Worm (Caenorhabditis elegans) whole organism, young adult: ENCODE measurements around the gene W02A2.12.

Experiments
- B0035.1 ChIP-seq: sonication (generic microtip); optimal IDR thresholded peaks from 2 replicates; lab custom pipeline; 2016; ENCODE audit warnings: missing genetic modification characterization, mild to moderate bottlenecking, missing compliant biosample characterization, missing genotype, missing genetic modification reagents
- B0336.3 ChIP-seq: fragments of 200-800 bp; sonication (Bioruptor generic); IDR thresholded peaks from 2 replicates; pipeline ENCODE4 v1.3.6; 2022; ENCODE audit warnings: missing genetic modification characterization, missing compliant biosample characterization
- C17E4.6 ChIP-seq: fragments of 200-800 bp; sonication (Bioruptor generic); IDR thresholded peaks from 2 replicates; pipeline ENCODE4 v1.3.6; 2022; ENCODE audit warnings: missing genetic modification reagents, missing genetic modification characterization, missing compliant biosample characterization
- F10E7.11 ChIP-seq: sonication (generic microtip); optimal IDR thresholded peaks from 2 replicates; lab custom pipeline; 2017; ENCODE audit warnings: mild to moderate bottlenecking, missing genetic modification characterization, moderate library complexity, missing compliant biosample characterization
- F22D6.2 ChIP-seq: sonication (generic microtip); optimal IDR thresholded peaks from 2 replicates; lab custom pipeline; 2016; ENCODE audit warnings: mild to moderate bottlenecking, missing genetic modification characterization, missing compliant biosample characterization
- F33H1.4 ChIP-seq: fragments of 200-800 bp; sonication (Bioruptor generic); IDR thresholded peaks from 2 replicates; pipeline ENCODE4 v1.3.6; 2022; ENCODE audit warnings: missing genetic modification reagents, missing genetic modification characterization, missing compliant biosample characterization
- F39B2.1 ChIP-seq: fragments of 200-800 bp; sonication (Bioruptor generic); IDR thresholded peaks from 2 replicates; pipeline ENCODE4 v1.3.6; 2022; ENCODE audit warnings: missing genetic modification reagents, missing genetic modification characterization, missing compliant biosample characterization
- F52B5.7 ChIP-seq: sonication (generic microtip); optimal IDR thresholded peaks from 2 replicates; lab custom pipeline; 2016; ENCODE audit warnings: mild to moderate bottlenecking, missing genetic modification characterization, missing compliant biosample characterization
- T07F8.4 ChIP-seq: sonication (generic microtip); optimal IDR thresholded peaks from 2 replicates; lab custom pipeline; 2016; ENCODE audit warnings: mild to moderate bottlenecking, missing genetic modification characterization, moderate library complexity, missing compliant biosample characterization
- Y95B8A.8 ChIP-seq: fragments of 200-800 bp; sonication (Bioruptor generic); IDR thresholded peaks from 2 replicates; pipeline ENCODE4 v1.3.6; 2022; ENCODE audit warnings: missing genetic modification reagents, missing genetic modification characterization, missing compliant biosample characterization
- ZK185.1 ChIP-seq: sonication (generic microtip); optimal IDR thresholded peaks from 2 replicates; lab custom pipeline; 2016; ENCODE audit warnings: mild to moderate bottlenecking, missing genetic modification characterization, missing compliant biosample characterization; ENCODE audit not compliant: poor library complexity, severe bottlenecking
- akir-1 ChIP-seq: fragments of 200-800 bp; sonication (Bioruptor generic); optimal IDR thresholded peaks from 2 replicates; lab custom pipeline; 2018; ENCODE audit warnings: mild to moderate bottlenecking, missing genetic modification characterization, moderate library complexity, missing compliant biosample characterization
- aptf-3 ChIP-seq: fragments of 200-800 bp; sonication (Bioruptor generic); IDR thresholded peaks from 2 replicates; pipeline ENCODE4 v1.3.6; 2022; ENCODE audit warnings: missing genetic modification characterization, missing compliant biosample characterization
- attf-5 ChIP-seq: fragments of 200-800 bp; sonication (Bioruptor generic); optimal IDR thresholded peaks from 2 replicates; lab custom pipeline; 2018; ENCODE audit warnings: mild to moderate bottlenecking, missing genetic modification characterization, missing compliant biosample characterization
- cebp-1 ChIP-seq, 2 experiments: fragments of 200-800 bp in 1 of 2; sonication (Bioruptor generic) in 1 of 2; sonication (generic microtip) in 1 of 2; IDR thresholded peaks in 1 of 2; optimal IDR thresholded peaks in 1 of 2; 2 replicates each; pipeline versions ENCODE4 v1.3.6 to Lab custom; 2017 to 2022; ENCODE audit warnings: missing compliant biosample characterization in 2 of 2, missing genetic modification characterization in 2 of 2, mild to moderate bottlenecking in 1 of 2, missing genetic modification reagents in 1 of 2, moderate library complexity in 1 of 2
- cebp-2 ChIP-seq: fragments of 200-800 bp; sonication (Bioruptor generic); IDR thresholded peaks from 2 replicates; pipeline ENCODE4 v1.3.6; 2022; ENCODE audit warnings: missing genetic modification characterization, missing compliant biosample characterization
- ceh-100 ChIP-seq: fragments of 200-800 bp; sonication (Bioruptor generic); IDR thresholded peaks from 2 replicates; pipeline ENCODE4 v1.3.6; 2022; ENCODE audit warnings: missing genetic modification reagents, missing genetic modification characterization, missing compliant biosample characterization
- ceh-40 ChIP-seq: fragments of 200-800 bp; sonication (Bioruptor generic); IDR thresholded peaks from 2 replicates; pipeline ENCODE4 v1.3.6; 2022; ENCODE audit warnings: missing genetic modification characterization, missing compliant biosample characterization
- ceh-58 ChIP-seq: fragments of 200-800 bp; sonication (Bioruptor generic); IDR thresholded peaks from 2 replicates; pipeline ENCODE4 v1.3.6; 2022; ENCODE audit warnings: missing genetic modification characterization, missing compliant biosample characterization
- ceh-79 ChIP-seq: sonication (generic microtip); optimal IDR thresholded peaks from 2 replicates; lab custom pipeline; 2017; ENCODE audit warnings: mild to moderate bottlenecking, missing genetic modification characterization, missing compliant biosample characterization
- ceh-91 ChIP-seq: fragments of 200-800 bp; sonication (Bioruptor generic); IDR thresholded peaks from 2 replicates; pipeline ENCODE4 v1.3.6; 2022; ENCODE audit warnings: missing genetic modification reagents, missing genetic modification characterization, missing compliant biosample characterization
- chd-7 ChIP-seq: sonication (generic microtip); optimal IDR thresholded peaks from 2 replicates; lab custom pipeline; 2016; ENCODE audit warnings: mild to moderate bottlenecking, missing genetic modification characterization, moderate library complexity, missing compliant biosample characterization
- dpl-1 ChIP-seq: fragments of 150-350 bp; optimal IDR thresholded peaks from 2 replicates; lab custom pipeline; 2014; ENCODE audit warnings: missing biosample characterization, missing genetic modification reagents, missing genetic modification characterization
- hlh-26 ChIP-seq: fragments of 200-800 bp; sonication (Bioruptor generic); conservative IDR thresholded peaks from 2 replicates; pipeline ENCODE4 v1.3.6; 2022; ENCODE audit warnings: missing genetic modification reagents, missing genetic modification characterization, missing compliant biosample characterization
- hmg-1.2 ChIP-seq: fragments of 200-800 bp; sonication (Bioruptor generic); IDR thresholded peaks from 2 replicates; pipeline ENCODE4 v1.3.6; 2022; ENCODE audit warnings: missing genetic modification reagents, missing genetic modification characterization, missing compliant biosample characterization
- let-607 ChIP-seq, 2 experiments: fragments of 200-800 bp in 1 of 2; sonication (Bioruptor generic) in 1 of 2; sonication (generic microtip) in 1 of 2; optimal IDR thresholded peaks; 2 replicates each; lab custom pipeline; 2016 to 2018; ENCODE audit warnings: mild to moderate bottlenecking in 2 of 2, missing compliant biosample characterization in 2 of 2, missing genetic modification characterization in 2 of 2, moderate library complexity in 2 of 2, missing genotype in 1 of 2
- lin-54 ChIP-seq: fragments of 200-800 bp; sonication (Bioruptor generic); optimal IDR thresholded peaks from 2 replicates; lab custom pipeline; 2018; ENCODE audit warnings: mild to moderate bottlenecking, missing genetic modification characterization, missing compliant biosample characterization
- madf-10 ChIP-seq: sonication (generic microtip); optimal IDR thresholded peaks from 2 replicates; lab custom pipeline; 2016; ENCODE audit warnings: mild to moderate bottlenecking, missing genetic modification characterization, missing compliant biosample characterization
- madf-8 ChIP-seq: fragments of 200-800 bp; sonication (Bioruptor generic); conservative IDR thresholded peaks from 2 replicates; pipeline ENCODE4 v1.3.6; 2022; ENCODE audit warnings: missing genetic modification reagents, missing genetic modification characterization, missing compliant biosample characterization
- mcd-1 ChIP-seq: fragments of 200-800 bp; sonication (Bioruptor generic); IDR thresholded peaks from 2 replicates; pipeline ENCODE4 v1.3.6; 2022; ENCODE audit warnings: missing genetic modification reagents, missing genetic modification characterization, missing compliant biosample characterization
- mxl-1 ChIP-seq: sonication (generic microtip); optimal IDR thresholded peaks from 2 replicates; lab custom pipeline; 2016; ENCODE audit warnings: missing genetic modification characterization, missing compliant biosample characterization
- nfya-1 ChIP-seq: sonication (generic microtip); optimal IDR thresholded peaks from 2 replicates; lab custom pipeline; 2017; ENCODE audit warnings: antibody characterized with exemption, missing compliant biosample characterization, missing genetic modification characterization, borderline replicate concordance; ENCODE audit not compliant: insufficient read depth
- nfyb-1 ChIP-seq: fragments of 200-800 bp; sonication (Bioruptor generic); IDR thresholded peaks from 2 replicates; pipeline ENCODE4 v1.3.6; 2022; ENCODE audit warnings: missing genetic modification reagents, missing genetic modification characterization, missing compliant biosample characterization
- nhr-120 ChIP-seq: fragments of 200-800 bp; sonication (Bioruptor generic); IDR thresholded peaks from 2 replicates; pipeline ENCODE4 v1.3.6; 2022; ENCODE audit warnings: missing genetic modification characterization, missing compliant biosample characterization
- pha-4 ChIP-seq: fragments of 150-350 bp; sonication (generic microtip); optimal IDR thresholded peaks from 2 replicates; lab custom pipeline; 2014; ENCODE audit warnings: missing biosample characterization, missing genetic modification reagents, missing genetic modification characterization
- rec-8 ChIP-seq, 2 experiments: sonication (generic microtip); optimal IDR thresholded peaks; 2 replicates each; lab custom pipeline; 2016; ENCODE audit warnings: mild to moderate bottlenecking in 2 of 2, missing genetic modification characterization in 2 of 2, missing genetic modification reagents in 2 of 2, missing genotype in 2 of 2, missing biosample characterization in 1 of 2, missing compliant biosample characterization in 1 of 2, moderate library complexity in 1 of 2
- rpc-1 ChIP-seq, 2 experiments: fragments of 150-350 bp in 1 of 2; sonication (generic microtip) in 1 of 2; optimal IDR thresholded peaks; 2 replicates each; lab custom pipeline; 2014 to 2018; ENCODE audit warnings: missing biosample characterization in 1 of 2, missing genetic modification characterization in 1 of 2, missing genetic modification reagents in 1 of 2, missing genotype in 1 of 2
- sdz-38 ChIP-seq: sonication (generic microtip); optimal IDR thresholded peaks from 2 replicates; lab custom pipeline; 2016; ENCODE audit warnings: missing genotype, missing genetic modification characterization, missing compliant biosample characterization
- snpc-1.1 ChIP-seq: sonication (generic microtip); optimal IDR thresholded peaks from 2 replicates; lab custom pipeline; 2017; ENCODE audit warnings: missing genetic modification characterization, mild to moderate bottlenecking, missing compliant biosample characterization, antibody characterized with exemption, moderate library complexity, missing genotype, missing genetic modification reagents; ENCODE audit not compliant: insufficient read depth
- snpc-3.4 ChIP-seq: sonication (generic microtip); optimal IDR thresholded peaks from 2 replicates; lab custom pipeline; 2017; ENCODE audit warnings: missing genetic modification characterization, mild to moderate bottlenecking, missing compliant biosample characterization, antibody characterized with exemption, moderate library complexity, missing genotype, missing genetic modification reagents
- snpc-4 ChIP-seq, 5 experiments: fragments of 150-350 bp in 1 of 5; sonication (generic microtip) in 4 of 5; optimal IDR thresholded peaks; 2 replicates each; lab custom pipeline; 2014 to 2018; ENCODE audit warnings: missing genetic modification characterization in 5 of 5, missing biosample characterization in 3 of 5, antibody characterized with exemption in 2 of 5, mild to moderate bottlenecking in 2 of 5, missing compliant biosample characterization in 2 of 5, missing genotype in 2 of 5, moderate library complexity in 2 of 5, missing genetic modification reagents in 1 of 5
- somi-1 ChIP-seq: fragments of 200-800 bp; sonication (Bioruptor generic); optimal IDR thresholded peaks from 2 replicates; lab custom pipeline; 2018; ENCODE audit warnings: mild to moderate bottlenecking, missing genetic modification characterization, missing compliant biosample characterization
- tbp1 ChIP-seq: fragments of 200-800 bp; sonication (Bioruptor generic); optimal IDR thresholded peaks from 2 replicates; lab custom pipeline; 2018; ENCODE audit warnings: mild to moderate bottlenecking, missing genetic modification characterization, missing compliant biosample characterization
- tlf-1 ChIP-seq: fragments of 200-800 bp; sonication (Bioruptor generic); optimal IDR thresholded peaks from 2 replicates; lab custom pipeline; 2018; ENCODE audit warnings: mild to moderate bottlenecking, missing genetic modification characterization, missing compliant biosample characterization
- ztf-25 ChIP-seq: fragments of 200-800 bp; sonication (Bioruptor generic); IDR thresholded peaks from 2 replicates; pipeline ENCODE4 v1.3.6; 2022; ENCODE audit warnings: missing genetic modification reagents, missing genetic modification characterization, missing compliant biosample characterization
- ztf-26 ChIP-seq: sonication (generic microtip); optimal IDR thresholded peaks from 2 replicates; lab custom pipeline; 2017; ENCODE audit warnings: missing genetic modification characterization, missing compliant biosample characterization
- ztf-6 ChIP-seq: fragments of 200-800 bp; sonication (Bioruptor generic); IDR thresholded peaks from 2 replicates; pipeline ENCODE4 v1.3.6; 2022; ENCODE audit warnings: missing genetic modification reagents, missing genetic modification characterization, missing compliant biosample characterization

W02A2.12 gene

DNA sequence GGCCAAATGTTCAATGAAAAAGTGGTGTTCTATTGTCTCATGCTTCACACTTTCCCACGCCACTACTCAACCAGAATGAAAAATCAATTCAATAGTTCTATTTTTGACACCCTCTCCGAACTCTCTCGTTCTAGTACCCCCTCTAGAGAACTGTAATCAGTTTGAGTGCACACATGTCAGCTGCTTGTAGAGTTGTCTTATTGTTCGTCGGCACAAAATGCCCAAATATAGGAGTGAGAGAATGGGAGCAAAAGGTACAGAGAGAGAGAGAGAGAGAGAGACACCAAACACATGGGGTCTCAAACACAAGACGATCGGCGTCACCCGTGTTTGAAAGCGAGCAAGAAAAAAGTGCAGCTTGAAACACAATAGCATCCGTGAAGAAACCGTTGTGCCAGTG, 14.3 kb downstream of the W02A2.12 start (continued):
- TF ChIP-seq ztf-6 (no peak), ceh-58 (GFP tag; lab: Robert Waterston, UW) (no peak), ceh-40 (GFP tag; lab: Robert Waterston, UW) (no peak), cebp-1 (GFP tag; IDR thresholded peaks at IDR 0.05; lab: Robert Waterston, UW) (no peak), cebp-1 (tag; optimal IDR thresholded peaks at IDR 0.05; lab: Kevin White, UChicago) (peak; percentile 60), F22D6.2 (no peak), pha-4 (no peak), tbp1 (GFP tag; lab: Kevin White, UChicago) (no peak), akir-1 (GFP tag; lab: Kevin White, UChicago) (no peak), ceh-100 (GFP tag; lab: Robert Waterston, UW) (no peak), let-607 (tag; optimal IDR thresholded peaks at IDR 0.05; lab: Kevin White, UChicago) (no peak), ceh-79 (tag; lab: Kevin White, UChicago) (no peak), mcd-1 (no peak), hlh-26 (GFP tag; lab: Robert Waterston, UW) (no peak), ZK185.1 (tag; lab: Kevin White, UChicago) (no peak), rpc-1 (optimal IDR thresholded peaks at IDR 0.05; lab: Kevin White, UChicago) (no peak), rpc-1 (tag; optimal IDR thresholded peaks at IDR 0.05; lab: Kevin White, UChicago) (no peak), C17E4.6 (GFP tag; lab: Robert Waterston, UW) (no peak), nhr-120 (no peak), chd-7 (tag; lab: Kevin White, UChicago) (no peak), madf-10 (no peak), nfyb-1 (0 out of 2 replicates have a peak, but pooled peaks have one; percentile 29), dpl-1 (no peak), ztf-25 (GFP tag; lab: Robert Waterston, UW) (no peak), hmg-1.2 (GFP tag; lab: Robert Waterston, UW) (no peak; the same call in 1 of the 2 replicates), cebp-2 (no peak), B0336.3 (peak; percentile 43; the same call in 1 of the 2 replicates), rec-8 (tag; optimal IDR thresholded peaks at IDR 0.05; lab: Kevin White, UChicago) (no peak), ztf-26 (peak; percentile 18), snpc-1.1 (tag; lab: Kevin White, UChicago) (no peak), snpc-3.4 (no peak), mxl-1 (no peak), T07F8.4 (tag; lab: Kevin White, UChicago) (no peak), B0035.1 (tag; lab: Kevin White, UChicago) (no peak), attf-5 (GFP tag; lab: Kevin White, UChicago) (peak; percentile 11), Y95B8A.8 (GFP tag; lab: Robert Waterston, UW) (no peak), nfya-1 (tag; lab: Kevin White, UChicago) (no peak), somi-1 (no peak), F10E7.11 (tag; lab: Kevin White, UChicago) (no peak), madf-8 (GFP tag; lab: Robert Waterston, UW) (no peak), tlf-1 (GFP tag; lab: Kevin White, UChicago) (no peak), aptf-3 (GFP tag; lab: Robert Waterston, UW) (no peak), F33H1.4 (GFP tag; lab: Robert Waterston, UW) (no peak), F52B5.7 (no peak), ceh-91 (no peak), sdz-38 (tag; lab: Kevin White, UChicago) (no peak), lin-54 (GFP tag; lab: Kevin White, UChicago) (no peak), snpc-4 (GFP tag; optimal IDR thresholded peaks at IDR 0.05; lab: Kevin White, UChicago) (no peak), snpc-4 (tag; optimal IDR thresholded peaks at IDR 0.05; lab: Kevin White, UChicago) (peak in 1 of 4 experiments; percentile 2), F39B2.1 (no peak)
